Worm (Caenorhabditis elegans) whole organism, mixed stage, embryonic: Measurements from ENCODE around the gene mec-15.
"Not testable (repeated sequence)": the region's sequence is repeated elsewhere in the genome, so short reads cannot be mapped to it uniquely, and the experiment has no call there.

Source experiments
- bed-3 ChIP-seq: fragments of 200-800 bp; sonication (Bioruptor generic); optimal IDR thresholded peaks from 3 replicates; lab custom pipeline; 2018; ENCODE audit warnings: mild to moderate bottlenecking, missing genetic modification characterization, moderate library complexity, missing compliant biosample characterization
- lin-32 ChIP-seq: fragments of 200-800 bp; sonication (Bioruptor generic); optimal IDR thresholded peaks from 2 replicates; lab custom pipeline; 2018; ENCODE audit warnings: mild to moderate bottlenecking, missing genetic modification characterization, missing compliant biosample characterization
- lsy-2 ChIP-seq: fragments of 150-350 bp; optimal IDR thresholded peaks from 2 replicates; lab custom pipeline; 2014; ENCODE audit warnings: missing biosample characterization, missing genetic modification characterization
- nhr-237 ChIP-seq: fragments of 150-350 bp; optimal IDR thresholded peaks from 2 replicates; lab custom pipeline; 2014; ENCODE audit warnings: missing biosample characterization, missing genetic modification characterization
- snpc-4 ChIP-seq: fragments of 150-350 bp; optimal IDR thresholded peaks from 2 replicates; lab custom pipeline; 2014; ENCODE audit warnings: missing biosample characterization, missing genetic modification characterization
- unc-39 ChIP-seq: fragments of 150-350 bp; optimal IDR thresholded peaks from 2 replicates; lab custom pipeline; 2014; ENCODE audit warnings: missing biosample characterization, missing genetic modification characterization
- unc-62 ChIP-seq: fragments of 150-350 bp; optimal IDR thresholded peaks from 2 replicates; lab custom pipeline; 2014; ENCODE audit warnings: missing biosample characterization, missing genetic modification reagents, missing genetic modification characterization
- ztf-11 ChIP-seq: fragments of 150-350 bp; optimal IDR thresholded peaks from 2 replicates; lab custom pipeline; 2014; ENCODE audit warnings: missing biosample characterization, missing genetic modification characterization

DNA sequence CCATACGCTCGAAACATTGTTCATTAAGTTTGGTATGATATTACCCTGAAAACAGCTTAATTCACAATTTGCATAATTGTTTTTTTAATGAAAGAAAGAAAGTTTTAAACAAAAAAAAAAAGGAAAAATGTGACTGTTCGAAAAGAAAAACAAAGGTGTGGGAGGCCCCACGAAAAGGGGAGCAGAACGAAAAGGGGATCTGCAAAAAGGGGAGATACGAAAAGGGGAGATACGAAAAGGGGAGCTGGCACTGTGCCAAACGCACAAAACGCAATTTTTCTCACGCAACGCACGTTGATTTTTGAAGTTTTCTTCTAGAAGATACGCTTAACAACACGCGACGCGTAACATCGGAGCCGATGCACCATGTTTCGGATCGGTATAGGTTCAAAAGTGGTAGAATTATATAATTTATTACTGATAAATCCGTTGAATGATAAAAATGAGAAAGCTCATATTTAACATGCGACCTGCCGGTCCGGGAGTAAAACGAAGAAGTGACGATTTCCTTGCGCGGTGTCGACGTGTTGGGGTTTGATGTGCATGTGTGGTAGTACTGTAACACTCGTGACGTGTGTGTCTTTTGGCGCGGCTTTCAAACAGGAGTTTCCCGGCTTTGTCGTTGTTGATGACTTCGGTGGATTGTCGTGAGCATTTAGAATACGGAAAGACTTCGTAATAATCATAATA is 8.2 kb upstream of the mec-15 start, which contains the start of gene nrde-2:
- TF ChIP-seq lin-32 (GFP tag; lab: Kevin White, UChicago); bed-3 (GFP tag; lab: Kevin White, UChicago); nhr-237 (tag; lab: Kevin White, UChicago); ztf-11; lsy-2 (tag; lab: Kevin White, UChicago); snpc-4; unc-39; unc-62 (GFP tag; lab: Kevin White, UChicago): not testable (repeated sequence)
